Worm (Caenorhabditis elegans): Measurements from ENCODE around the gene itr-1.
A peak's percentile ranks its signal among the peaks of the same experiment; 100 is the strongest.
"Not testable (repeated sequence)": the region's sequence is repeated elsewhere in the genome, so short reads cannot be mapped to it uniquely, and the experiment has no call there.

Gene itr-1

ce11 chrIV:7674874-7675273 is at the start of gene itr-1:
Gene itr-1, plus strand, starts transcription at chrIV:7675174.
- TF ChIP-seq him-1 (tag; optimal IDR thresholded peaks at IDR 0.05) (no peak), dao-5 (tag; optimal IDR thresholded peaks at IDR 0.05) (no peak), W03F9.2 (tag; optimal IDR thresholded peaks at IDR 0.05) (no peak)

ce11 chrIV:7628942-7629341 is 46.0 kb upstream of the itr-1 start, which contains the start of gene F45E4.5:
Gene F45E4.5, minus strand, starts transcription at chrIV:7629042.
- TF ChIP-seq him-1 (tag; optimal IDR thresholded peaks at IDR 0.05) (no peak), W03F9.2 (tag; optimal IDR thresholded peaks at IDR 0.05) (no peak), dao-5 (tag; optimal IDR thresholded peaks at IDR 0.05) (no peak)

DNA sequence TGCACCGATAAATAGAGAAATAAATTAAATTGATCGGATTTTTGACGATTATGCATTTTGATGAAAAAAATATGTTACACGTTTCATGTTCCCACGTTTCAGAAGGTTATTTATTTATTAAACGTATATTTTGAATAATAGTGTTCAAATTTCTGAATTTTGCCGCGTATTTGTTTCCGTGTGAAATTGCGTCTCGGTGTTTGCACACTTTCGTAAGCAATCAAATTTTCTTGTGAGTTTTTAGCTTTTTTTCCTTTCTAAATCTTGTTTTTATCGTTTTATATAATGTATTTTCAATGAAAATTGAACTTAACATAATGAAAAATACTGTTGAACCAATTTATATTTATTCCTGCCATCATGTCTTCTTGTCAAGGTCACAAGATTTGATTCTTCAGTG is 42.4 kb upstream of the itr-1 start, which contains the start of gene F45E4.6:
F45E4.6 (minus strand) TSS at position 14 of the 400 bp plus-strand sequence.
- TF ChIP-seq him-1 (tag; optimal IDR thresholded peaks at IDR 0.05): no peak
- TF ChIP-seq W03F9.2 (tag; optimal IDR thresholded peaks at IDR 0.05): peak; percentile 65

ce11 chrIV:7633020-7633419 is 42.0 kb upstream of the itr-1 start, which contains the start of gene plp-1:
Gene plp-1, plus strand, starts transcription at chrIV:7633360.
- TF ChIP-seq dao-5 (tag; optimal IDR thresholded peaks at IDR 0.05): no peak
- no peak for TF ChIP-seq W03F9.2 (tag; optimal IDR thresholded peaks at IDR 0.05)
- no peak for TF ChIP-seq him-1 (tag; optimal IDR thresholded peaks at IDR 0.05)

ce11 chrIV:7634578-7634977 is 40.4 kb upstream of the itr-1 start, which contains the start of gene warf-1:
Gene warf-1, plus strand, starts transcription at chrIV:7634786.
- not testable (repeated sequence) for TF ChIP-seq W03F9.2, dao-5, him-1 (tag; optimal IDR thresholded peaks at IDR 0.05)

- no peak for TF ChIP-seq him-1 (tag; optimal IDR thresholded peaks at IDR 0.05)
- TF ChIP-seq dao-5 (tag; optimal IDR thresholded peaks at IDR 0.05): no peak
- no peak for TF ChIP-seq W03F9.2 (tag; optimal IDR thresholded peaks at IDR 0.05)
Observed at ce11 chrIV:7641758-7642157, 33.2 kb upstream of the itr-1 start, which contains the start of gene nep-16. Gene nep-16, minus strand, starts transcription at chrIV:7641858.

- no peak for TF ChIP-seq dao-5 (tag; optimal IDR thresholded peaks at IDR 0.05)
- TF ChIP-seq him-1 (tag; optimal IDR thresholded peaks at IDR 0.05): no peak
- no peak for TF ChIP-seq W03F9.2 (tag; optimal IDR thresholded peaks at IDR 0.05)
Observed at ce11 chrIV:7642971-7643370, 32.0 kb upstream of the itr-1 start, which contains the start of gene nlp-20. Gene nlp-20, minus strand, starts transcription at chrIV:7643071.

DNA sequence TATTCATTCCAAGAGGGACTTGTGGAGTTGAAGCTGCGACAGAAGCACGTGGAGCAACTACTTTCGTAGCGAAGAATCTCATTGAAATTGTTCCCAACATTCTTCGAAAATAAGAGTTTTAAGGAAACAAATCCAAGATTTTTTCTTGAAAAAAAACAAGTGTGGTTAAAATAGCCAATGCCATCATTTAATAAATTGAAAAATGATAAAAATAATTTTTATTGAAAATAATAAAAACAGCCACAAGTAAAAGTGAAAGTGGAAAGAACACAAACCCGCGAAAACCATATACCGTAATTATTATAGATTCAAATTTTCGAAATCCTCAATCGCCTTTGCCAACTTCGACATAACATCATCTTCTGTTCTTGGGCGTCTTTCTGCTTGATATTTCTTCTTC is 28.9 kb upstream of the itr-1 start, which contains the start of gene hmg-5:
hmg-5 (minus strand) TSS at position 101 of the 400 bp plus-strand sequence.
- TF ChIP-seq dao-5 (tag; optimal IDR thresholded peaks at IDR 0.05): no peak
- no peak for TF ChIP-seq him-1 (tag; optimal IDR thresholded peaks at IDR 0.05)
- no peak for TF ChIP-seq W03F9.2 (tag; optimal IDR thresholded peaks at IDR 0.05)

DNA sequence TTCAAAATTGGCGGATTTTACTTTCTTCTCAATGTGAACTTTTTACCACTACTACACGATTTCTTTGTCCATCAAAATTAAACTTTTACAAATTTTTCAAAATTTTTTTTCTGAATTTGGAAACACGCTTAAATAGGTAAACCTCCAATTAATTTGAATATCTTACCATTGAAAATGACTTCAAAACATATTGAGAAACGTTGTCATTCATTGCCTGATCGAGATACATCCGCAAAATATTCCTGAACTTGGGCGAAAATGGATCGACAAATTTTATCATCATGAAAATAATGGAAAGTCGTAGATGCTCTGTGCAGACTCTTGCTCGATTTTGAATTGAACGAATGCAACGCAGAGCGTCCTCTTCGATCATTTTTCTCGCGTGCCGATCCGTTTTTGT is 28.1 kb upstream of the itr-1 start:
- TF ChIP-seq him-1 (tag; optimal IDR thresholded peaks at IDR 0.05) (no peak), W03F9.2 (tag; optimal IDR thresholded peaks at IDR 0.05) (no peak), dao-5 (tag; optimal IDR thresholded peaks at IDR 0.05) (no peak)

- TF ChIP-seq W03F9.2 (tag; optimal IDR thresholded peaks at IDR 0.05): no peak
- no peak for TF ChIP-seq him-1 (tag; optimal IDR thresholded peaks at IDR 0.05)
- TF ChIP-seq dao-5 (tag; optimal IDR thresholded peaks at IDR 0.05): no peak
Observed at ce11 chrIV:7650433-7650832, 24.5 kb upstream of the itr-1 start.

DNA sequence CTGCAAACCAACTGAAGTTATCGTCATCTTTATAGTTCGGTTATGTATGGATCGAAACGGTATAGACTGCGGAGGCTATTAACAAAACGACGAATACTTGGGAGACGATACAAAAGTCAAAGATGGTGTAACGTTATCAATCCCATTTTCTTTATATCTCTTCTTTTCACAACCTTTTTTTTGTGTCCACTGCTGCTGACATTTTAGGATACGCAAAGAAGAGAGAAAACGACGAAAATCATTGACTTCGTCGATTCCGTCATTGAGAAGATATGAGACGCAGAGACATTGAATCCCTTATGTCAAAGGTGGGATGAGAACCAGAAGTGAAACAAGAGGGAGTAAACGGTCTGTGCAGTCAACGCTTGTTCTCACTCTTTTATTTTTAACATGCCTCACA is 23.9 kb upstream of the itr-1 start, which contains the start of gene cima-1:
cima-1 (plus strand) TSS at position 340 of the 400 bp plus-strand sequence.
- no peak for TF ChIP-seq him-1 (tag; optimal IDR thresholded peaks at IDR 0.05)
- no peak for TF ChIP-seq dao-5 (tag; optimal IDR thresholded peaks at IDR 0.05)
- TF ChIP-seq W03F9.2 (tag; optimal IDR thresholded peaks at IDR 0.05): no peak

DNA sequence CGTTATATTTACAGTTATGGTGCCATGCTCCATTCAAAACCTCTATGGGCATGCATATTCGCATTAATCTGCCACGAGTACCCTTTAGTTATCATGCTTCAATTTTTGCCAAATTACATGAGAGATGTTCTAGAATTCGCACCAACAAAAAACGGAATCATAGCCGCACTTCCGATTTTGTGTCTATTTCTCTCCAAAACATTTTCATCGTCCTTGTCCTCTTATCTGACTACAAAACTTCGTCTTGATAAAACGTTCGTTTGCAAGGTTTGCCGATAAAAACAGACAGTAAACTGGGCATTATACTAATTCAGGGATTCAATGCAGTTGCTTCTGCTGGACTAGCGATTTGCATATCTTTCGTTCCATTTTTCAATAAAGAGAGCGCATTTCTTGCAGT is 21.8 kb upstream of the itr-1 start:
- TF ChIP-seq him-1 (tag; optimal IDR thresholded peaks at IDR 0.05): no peak
- TF ChIP-seq dao-5 (tag; optimal IDR thresholded peaks at IDR 0.05): no peak
- TF ChIP-seq W03F9.2 (tag; optimal IDR thresholded peaks at IDR 0.05): no peak

DNA sequence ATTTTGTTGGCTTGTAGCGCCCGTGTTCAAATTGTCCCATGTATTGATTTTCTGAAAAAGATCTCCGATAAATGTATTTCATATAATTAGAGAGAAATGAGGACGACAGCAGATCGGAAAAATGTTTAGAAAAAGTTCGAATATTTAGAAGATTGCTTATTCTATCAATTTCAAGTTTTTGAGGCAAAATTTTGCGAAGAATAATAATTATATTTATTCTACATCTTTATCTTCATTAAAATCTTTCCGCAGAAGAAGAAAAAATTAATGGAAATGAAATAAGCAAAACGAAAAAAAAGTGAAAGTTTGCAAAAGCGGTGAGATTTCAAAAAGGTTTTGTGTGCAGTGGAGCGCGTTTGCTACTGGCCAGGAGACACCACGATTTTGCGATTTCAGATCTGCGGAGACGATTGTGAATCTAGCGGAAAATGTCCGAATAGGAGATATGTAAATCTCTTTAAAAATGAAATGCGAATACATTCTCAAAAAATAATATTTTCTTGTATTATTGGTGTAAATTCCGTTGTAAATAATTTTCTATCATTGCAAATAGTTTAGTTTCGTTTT is 20.7 kb upstream of the itr-1 start, which contains the start of gene nrde-4:
nrde-4 (minus strand) TSS at position 51 of the 567 bp plus-strand sequence.
- peak; percentile 70 for TF ChIP-seq W03F9.2 (tag; optimal IDR thresholded peaks at IDR 0.05)
- TF ChIP-seq dao-5 (tag; optimal IDR thresholded peaks at IDR 0.05): no peak

DNA sequence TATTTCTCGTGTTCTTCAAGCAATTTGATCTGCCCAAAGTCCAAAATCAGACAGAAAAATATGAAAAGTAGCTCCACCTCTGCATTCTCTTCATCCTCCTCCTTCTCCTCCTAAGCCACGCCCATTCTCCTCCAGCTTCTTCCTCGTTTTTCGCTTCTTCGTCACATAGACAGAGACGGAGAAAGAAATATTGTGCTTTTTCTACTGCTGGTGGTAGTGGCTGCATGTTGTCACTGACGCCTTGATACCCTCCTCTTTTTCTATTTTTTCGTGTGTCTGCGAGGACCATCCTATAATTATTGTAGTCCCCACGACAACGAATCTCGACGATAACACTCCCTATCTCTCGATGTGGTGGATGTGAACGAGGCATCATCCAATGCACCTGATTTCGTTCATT is 16.4 kb upstream of the itr-1 start, which contains the start of gene C08G9.1:
C08G9.1 (plus strand) TSS at position 175 of the 400 bp plus-strand sequence.
- TF ChIP-seq W03F9.2 (tag; optimal IDR thresholded peaks at IDR 0.05): no peak
- no peak for TF ChIP-seq dao-5 (tag; optimal IDR thresholded peaks at IDR 0.05)
- no peak for TF ChIP-seq him-1 (tag; optimal IDR thresholded peaks at IDR 0.05)
